Worm (Caenorhabditis elegans): ENCODE data around the gene nas-18.
"Not testable (repeated sequence)": the region's sequence is repeated elsewhere in the genome, so short reads cannot be mapped to it uniquely, and the experiment has no call there.

Gene nas-18

DNA sequence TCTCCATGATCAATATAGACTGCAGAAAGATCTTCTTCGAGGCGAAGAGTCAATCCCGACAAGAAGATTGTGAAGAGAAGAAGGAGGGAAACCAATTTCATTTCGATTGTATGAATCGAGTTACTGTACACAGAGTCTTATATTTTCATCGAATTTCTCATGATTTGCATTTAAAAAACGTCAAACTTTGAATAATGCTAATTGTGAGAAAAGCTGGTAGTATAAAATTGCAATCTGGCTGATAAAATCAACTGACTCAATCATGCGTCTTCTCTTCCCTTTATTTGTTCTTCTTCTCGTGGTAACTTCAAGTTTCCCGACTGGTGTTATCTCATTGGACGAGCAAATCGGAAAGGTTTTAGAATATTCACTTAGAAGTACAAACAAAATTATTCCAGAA is 5.8 kb upstream of the nas-18 start, which contains the start of the genes K03B8.11 and K03B8.14:
K03B8.11 (minus strand) TSS at position 101 of the 400 bp plus-strand sequence.
K03B8.14 (plus strand) TSS at position 110 of the 400 bp plus-strand sequence.
- no peak for TF ChIP-seq Y53G8AR.9 (GFP tag; conservative IDR thresholded peaks at IDR 0.05)
- TF ChIP-seq hrde-1 (tag; optimal IDR thresholded peaks at IDR 0.05; ENCODE audit: borderline replicate concordance) = no peak
- TF ChIP-seq atf-7 (tag; optimal IDR thresholded peaks at IDR 0.05) = no peak
- no peak for TF ChIP-seq attf-6 (GFP tag; IDR thresholded peaks at IDR 0.05)
- TF ChIP-seq hlh-26 (GFP tag; conservative IDR thresholded peaks at IDR 0.05) = no peak
- TF ChIP-seq attf-3 (GFP tag; conservative IDR thresholded peaks at IDR 0.05) = no peak
- no peak for TF ChIP-seq F33H1.4 (GFP tag; IDR thresholded peaks at IDR 0.05)
- TF ChIP-seq F39B2.1 (GFP tag; IDR thresholded peaks at IDR 0.05) = no peak
- no peak for TF ChIP-seq ZK185.1 (tag; optimal IDR thresholded peaks at IDR 0.05; ENCODE audit: poor library complexity, severe bottlenecking)

DNA sequence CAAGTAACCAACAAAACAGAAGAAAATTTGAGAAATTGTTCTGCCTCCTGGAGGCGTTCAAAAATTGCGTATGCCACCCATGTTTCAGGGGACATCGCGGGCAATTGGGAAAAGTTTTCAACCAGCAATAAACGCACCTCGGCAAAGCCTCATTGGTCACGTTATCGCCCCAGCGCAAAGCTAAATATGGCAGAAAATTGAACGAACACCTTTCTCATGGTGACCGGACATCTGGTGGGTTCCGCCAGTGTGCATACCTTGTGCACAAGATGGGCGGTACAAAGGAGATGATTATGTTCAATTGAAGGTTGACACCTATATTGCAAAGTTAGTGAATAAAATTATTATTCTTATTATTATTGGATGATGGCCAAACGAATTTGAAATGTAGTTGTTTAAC is 5.2 kb upstream of the nas-18 start:
- TF ChIP-seq snpc-1.3 (tag; optimal IDR thresholded peaks at IDR 0.05; ENCODE audit: insufficient read depth) (peak; percentile 15), F33H1.4 (GFP tag; IDR thresholded peaks at IDR 0.05) (0 out of 2 replicates have a peak, but pooled peaks have one; percentile 30), dox-1 (GFP tag; IDR thresholded peaks at IDR 0.05) (peak; percentile 73; the same call in 1 of the 2 replicates), hmg-1.2 (GFP tag; IDR thresholded peaks at IDR 0.05) (peak; percentile 73), snpc-1.1 (tag; optimal IDR thresholded peaks at IDR 0.05; ENCODE audit: insufficient read depth) (peak; percentile 88), him-1 (tag; optimal IDR thresholded peaks at IDR 0.05) (peak; percentile 48), nfyb-1 (GFP tag; IDR thresholded peaks at IDR 0.05) (peak; percentile 47; the same call in 1 of the 2 replicates), tbp1 (GFP tag; optimal IDR thresholded peaks at IDR 0.05) (peak; percentile 60), snpc-3.4 (tag; optimal IDR thresholded peaks at IDR 0.05) (peak; percentile 61), lin-26 (GFP tag; IDR thresholded peaks at IDR 0.05) (0 out of 2 replicates have a peak, but pooled peaks have one; percentile 32), lsl-1 (GFP tag; optimal IDR thresholded peaks at IDR 0.05) (peak; percentile 14), D2030.7 (GFP tag; IDR thresholded peaks at IDR 0.05) (peak; percentile 62), pbrm-1 (GFP tag; IDR thresholded peaks at IDR 0.05) (peak; percentile 52; the same call in 1 of the 2 replicates), madf-6 (GFP tag; IDR thresholded peaks at IDR 0.05) (peak; percentile 40; the same call in 1 of the 2 replicates), snpc-4 (GFP tag; optimal IDR thresholded peaks at IDR 0.05) (peak; percentile 85), snpc-4 (tag; optimal IDR thresholded peaks at IDR 0.05) (peak in 3 of 4 experiments; percentile 86 to 92 (median 91))

DNA sequence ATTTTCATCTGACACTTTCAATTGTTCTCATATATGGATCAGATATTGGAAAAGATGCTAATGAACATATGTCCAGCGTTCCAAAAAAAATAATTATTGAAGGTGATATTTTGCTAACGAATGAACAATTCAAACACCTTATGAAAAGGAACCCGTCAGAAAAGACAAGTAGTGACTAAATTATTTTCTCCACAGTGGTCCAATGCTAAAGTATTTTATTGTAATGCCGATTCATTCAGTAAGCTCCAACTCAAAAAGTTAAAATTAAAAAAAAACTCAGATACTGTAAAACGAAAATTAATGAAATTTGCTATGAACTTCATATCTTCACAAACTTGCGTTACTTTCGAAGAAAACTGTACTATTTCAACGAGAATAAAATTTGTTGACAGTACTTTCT is 4.2 kb upstream of the nas-18 start, which contains the start of gene nas-16:
nas-16 (plus strand) TSS at position 301 of the 400 bp plus-strand sequence.
- TF ChIP-seq xnd-1 (tag; optimal IDR thresholded peaks at IDR 0.05) = no peak
- no peak for TF ChIP-seq hmg-1.2 (GFP tag; IDR thresholded peaks at IDR 0.05)

DNA sequence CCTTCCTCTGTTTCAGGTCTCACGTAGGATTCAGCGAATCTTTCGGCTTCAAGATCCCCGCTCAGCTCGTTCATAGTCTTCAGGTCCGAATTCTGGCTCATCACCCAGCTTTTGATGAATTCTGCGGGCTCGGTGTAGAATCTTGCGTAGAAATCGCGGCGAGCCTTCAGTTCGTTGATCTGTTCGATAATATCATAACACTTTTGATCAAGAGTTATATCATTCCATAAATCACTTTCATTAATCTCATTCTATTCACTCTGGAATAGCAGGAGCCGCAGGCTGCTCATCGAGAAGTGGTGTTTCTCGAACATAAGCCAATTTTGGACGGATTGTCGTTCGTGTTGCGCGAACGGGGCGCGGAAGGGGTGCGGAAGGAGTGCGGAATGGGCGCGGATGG is 1.2 kb upstream of the nas-18 start, which contains the start of gene K03B8.4:
K03B8.4 (minus strand) TSS at position 101 of the 400 bp plus-strand sequence.
- TF ChIP-seq hlh-12 (tag; optimal IDR thresholded peaks at IDR 0.05); atf-7 (tag; optimal IDR thresholded peaks at IDR 0.05); aptf-2 (GFP tag; conservative IDR thresholded peaks at IDR 0.05): not testable (repeated sequence)

DNA sequence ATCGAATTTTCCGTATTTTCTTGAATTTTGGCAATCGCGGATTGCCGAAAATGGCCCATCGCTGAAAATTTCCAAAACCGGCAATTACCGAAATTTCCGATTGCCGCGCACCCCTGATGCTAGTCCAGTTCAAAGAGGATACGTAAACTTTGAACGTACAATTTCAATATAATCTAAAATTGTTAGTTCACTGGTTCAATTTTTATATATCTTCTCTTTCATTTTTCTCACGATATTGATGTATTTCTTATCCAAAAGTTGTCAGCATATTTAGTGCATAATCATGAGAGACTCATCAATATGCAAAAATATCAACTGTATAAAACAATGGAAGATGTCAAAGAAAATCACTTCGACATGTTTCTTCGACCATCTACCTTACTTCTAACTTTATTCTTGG is 2.4 kb downstream of the nas-18 start, which contains the start of gene nas-17:
nas-17 (plus strand) TSS at position 301 of the 400 bp plus-strand sequence.
- no peak for TF ChIP-seq hlh-26 (GFP tag; conservative IDR thresholded peaks at IDR 0.05)
- TF ChIP-seq C06A6.2 (GFP tag; conservative IDR thresholded peaks at IDR 0.05) = no peak
- TF ChIP-seq sdz-38 (tag; optimal IDR thresholded peaks at IDR 0.05) = no peak
- TF ChIP-seq lin-40 (tag; optimal IDR thresholded peaks at IDR 0.05) = no peak
- no peak for TF ChIP-seq egl-44 (GFP tag; IDR thresholded peaks at IDR 0.05)
